Fruit fly (Drosophila melanogaster) whole organism, prepupa: ENCODE measurements around the gene CG1463.
A peak's percentile ranks its signal among the peaks of the same experiment; 100 is the strongest.

Source experiments
- Blimp-1 ChIP-seq: fragments of 200-800 bp; sonication (Bioruptor generic); optimal IDR thresholded peaks from 3 replicates; lab custom pipeline; 2017; ENCODE audit warnings: missing biosample characterization, missing genetic modification characterization, mild to moderate bottlenecking, moderate library complexity, missing genetic modification reagents
- CG10631 ChIP-seq: fragments of 200-800 bp; sonication (Bioruptor generic); optimal IDR thresholded peaks from 2 replicates; lab custom pipeline; 2016; ENCODE audit warnings: missing biosample characterization, missing genetic modification characterization
- CG10669 ChIP-seq: fragments of 200-800 bp; sonication (Bioruptor generic); optimal IDR thresholded peaks from 3 replicates; lab custom pipeline; 2018; ENCODE audit warnings: missing biosample characterization, mild to moderate bottlenecking, missing genetic modification characterization, moderate library complexity
- CG11294 ChIP-seq: fragments of 200-800 bp; sonication (Bioruptor generic); IDR thresholded peaks from 2 replicates; pipeline ENCODE4 v1.3.6; 2022; ENCODE audit warnings: missing biosample characterization, missing genetic modification characterization
- CG11762 ChIP-seq: fragments of 200-800 bp; sonication (Bioruptor generic); optimal IDR thresholded peaks from 3 replicates; lab custom pipeline; 2016; ENCODE audit warnings: missing biosample characterization, missing genetic modification characterization; ENCODE audit not compliant: insufficient read depth
- CG11902 ChIP-seq: fragments of 200-800 bp; sonication (Bioruptor generic); optimal IDR thresholded peaks from 3 replicates; lab custom pipeline; 2016; ENCODE audit warnings: missing biosample characterization, missing genetic modification characterization
- CG3032 ChIP-seq: fragments of 200-800 bp; optimal IDR thresholded peaks from 2 replicates; lab custom pipeline; 2019; ENCODE audit warnings: missing biosample characterization, mild to moderate bottlenecking, missing genetic modification characterization, moderate library complexity
- CG31627 ChIP-seq: fragments of 200-800 bp; sonication (Bioruptor generic); optimal IDR thresholded peaks from 3 replicates; lab custom pipeline; 2016; ENCODE audit warnings: missing biosample characterization, missing genetic modification characterization
- CG32006 ChIP-seq: fragments of 200-800 bp; sonication (Bioruptor generic); optimal IDR thresholded peaks from 3 replicates; lab custom pipeline; 2017; ENCODE audit warnings: missing biosample characterization, mild to moderate bottlenecking, missing genetic modification characterization
- CG34406 ChIP-seq: fragments of 200-800 bp; sonication (Bioruptor generic); optimal IDR thresholded peaks from 3 replicates; lab custom pipeline; 2016; ENCODE audit warnings: missing biosample characterization, missing genetic modification characterization
- CG3919 ChIP-seq: fragments of 200-800 bp; sonication (Bioruptor generic); optimal IDR thresholded peaks from 3 replicates; lab custom pipeline; 2016; ENCODE audit warnings: missing biosample characterization, missing genetic modification characterization
- CG4318 ChIP-seq: fragments of 200-800 bp; sonication (Bioruptor generic); optimal IDR thresholded peaks from 3 replicates; lab custom pipeline; 2017; ENCODE audit warnings: missing biosample characterization, mild to moderate bottlenecking, missing genetic modification characterization
- CG6163 ChIP-seq: fragments of 200-800 bp; sonication (Bioruptor generic); IDR thresholded peaks from 3 replicates; pipeline ENCODE4 v1.3.6; 2022; ENCODE audit warnings: missing biosample characterization, missing genetic modification characterization
- CG6276 ChIP-seq: fragments of 200-800 bp; sonication (Bioruptor generic); optimal IDR thresholded peaks from 2 replicates; lab custom pipeline; 2017; ENCODE audit warnings: missing biosample characterization, mild to moderate bottlenecking, missing genetic modification characterization
- CG6792 ChIP-seq: fragments of 200-800 bp; sonication (Bioruptor generic); optimal IDR thresholded peaks from 3 replicates; lab custom pipeline; 2016; ENCODE audit warnings: missing biosample characterization, missing genetic modification characterization
- CG6808 ChIP-seq: fragments of 200-800 bp; sonication (Bioruptor generic); optimal IDR thresholded peaks from 3 replicates; lab custom pipeline; 2017; ENCODE audit warnings: missing biosample characterization, missing genetic modification characterization, mild to moderate bottlenecking, moderate library complexity, missing genetic modification reagents
- CG6854 ChIP-seq: fragments of 200-800 bp; sonication (Bioruptor generic); optimal IDR thresholded peaks from 2 replicates; lab custom pipeline; 2017; ENCODE audit warnings: missing biosample characterization, mild to moderate bottlenecking, missing genetic modification characterization
- CG7368 ChIP-seq: fragments of 200-800 bp; sonication (Bioruptor generic); optimal IDR thresholded peaks from 3 replicates; lab custom pipeline; 2016; ENCODE audit warnings: missing biosample characterization, missing genetic modification characterization
- CG8119 ChIP-seq: fragments of 200-800 bp; sonication (Bioruptor generic); IDR thresholded peaks from 3 replicates; pipeline ENCODE4 v1.3.6; 2022; ENCODE audit warnings: missing biosample characterization, missing genetic modification characterization
- CG8319 ChIP-seq: fragments of 200-800 bp; sonication (Bioruptor generic); optimal IDR thresholded peaks from 3 replicates; lab custom pipeline; 2016; ENCODE audit warnings: missing biosample characterization, missing genetic modification characterization
- CG9139 ChIP-seq: fragments of 200-800 bp; sonication (Bioruptor generic); optimal IDR thresholded peaks from 3 replicates; lab custom pipeline; 2017; ENCODE audit warnings: missing biosample characterization, mild to moderate bottlenecking, missing genetic modification characterization
- Eip75B ChIP-seq: fragments of 200-800 bp; sonication (Bioruptor generic); optimal IDR thresholded peaks from 3 replicates; lab custom pipeline; 2016; ENCODE audit warnings: missing biosample characterization, missing genetic modification characterization
- Eip93F ChIP-seq: fragments of 200-800 bp; sonication (Bioruptor generic); optimal IDR thresholded peaks from 2 replicates; lab custom pipeline; 2016; ENCODE audit warnings: missing biosample characterization, mild to moderate bottlenecking, missing genetic modification characterization
- Ets21C ChIP-seq: fragments of 200-800 bp; sonication (Bioruptor generic); optimal IDR thresholded peaks from 3 replicates; lab custom pipeline; 2016; ENCODE audit warnings: missing biosample characterization, missing genetic modification characterization
- Ets96B ChIP-seq: fragments of 200-800 bp; optimal IDR thresholded peaks from 2 replicates; lab custom pipeline; 2019; ENCODE audit warnings: missing biosample characterization, mild to moderate bottlenecking, missing genetic modification characterization, moderate library complexity
- Gug ChIP-seq: fragments of 200-800 bp; sonication (Bioruptor generic); IDR thresholded peaks from 2 replicates; pipeline ENCODE4 v1.3.6; 2022; ENCODE audit warnings: missing biosample characterization, missing genetic modification characterization
- Hr38 ChIP-seq: sonication (Bioruptor generic); optimal IDR thresholded peaks from 2 replicates; lab custom pipeline; 2016; ENCODE audit warnings: missing biosample characterization, missing genetic modification characterization
- Hr39 ChIP-seq: fragments of 200-800 bp; sonication (Bioruptor generic); optimal IDR thresholded peaks from 2 replicates; lab custom pipeline; 2016; ENCODE audit warnings: missing biosample characterization, missing genetic modification characterization
- Hr4 ChIP-seq: fragments of 200-800 bp; sonication (Bioruptor generic); optimal IDR thresholded peaks from 3 replicates; lab custom pipeline; 2016; ENCODE audit warnings: missing biosample characterization, missing genetic modification characterization
- Lpt ChIP-seq: fragments of 200-800 bp; sonication (Bioruptor generic); optimal IDR thresholded peaks from 3 replicates; lab custom pipeline; 2016; ENCODE audit warnings: missing biosample characterization, missing genetic modification characterization
- OdsH ChIP-seq: fragments of 200-800 bp; sonication (Bioruptor generic); optimal IDR thresholded peaks from 3 replicates; lab custom pipeline; 2016; ENCODE audit warnings: missing biosample characterization, missing genetic modification characterization
- Smox ChIP-seq: fragments of 200-800 bp; sonication (Bioruptor generic); optimal IDR thresholded peaks from 3 replicates; lab custom pipeline; 2016; ENCODE audit warnings: missing biosample characterization, missing genetic modification characterization
- Sox102F ChIP-seq: fragments of 200-800 bp; sonication (Bioruptor generic); optimal IDR thresholded peaks from 2 replicates; lab custom pipeline; 2016; ENCODE audit warnings: missing biosample characterization, mild to moderate bottlenecking, missing genetic modification characterization
- Sox14 ChIP-seq: fragments of 200-800 bp; sonication (Bioruptor generic); optimal IDR thresholded peaks from 3 replicates; lab custom pipeline; 2016; ENCODE audit warnings: missing biosample characterization, missing genetic modification characterization
- Sox15 ChIP-seq: fragments of 200-800 bp; sonication (Bioruptor generic); optimal IDR thresholded peaks from 3 replicates; lab custom pipeline; 2016; ENCODE audit warnings: missing biosample characterization, missing genetic modification characterization
- achi ChIP-seq: fragments of 200-800 bp; sonication (Bioruptor generic); optimal IDR thresholded peaks from 3 replicates; lab custom pipeline; 2016; ENCODE audit warnings: missing biosample characterization, missing genetic modification characterization
- acj6 ChIP-seq: fragments of 200-800 bp; sonication (Bioruptor generic); optimal IDR thresholded peaks from 3 replicates; lab custom pipeline; 2016; ENCODE audit warnings: missing biosample characterization, missing genetic modification characterization
- cyc ChIP-seq: fragments of 200-800 bp; sonication (Bioruptor generic); optimal IDR thresholded peaks from 3 replicates; lab custom pipeline; 2016; ENCODE audit warnings: missing biosample characterization, missing genetic modification characterization
- dac ChIP-seq: fragments of 200-800 bp; sonication (Bioruptor generic); optimal IDR thresholded peaks from 2 replicates; lab custom pipeline; 2017; ENCODE audit warnings: missing biosample characterization, mild to moderate bottlenecking, missing genetic modification characterization
- dsx ChIP-seq: fragments of 200-800 bp; optimal IDR thresholded peaks from 3 replicates; lab custom pipeline; 2019; ENCODE audit warnings: missing biosample characterization, mild to moderate bottlenecking, missing genetic modification characterization, moderate library complexity; ENCODE audit not compliant: poor library complexity, severe bottlenecking
- eg ChIP-seq: fragments of 200-800 bp; sonication (Bioruptor generic); IDR thresholded peaks from 3 replicates; pipeline ENCODE4 v1.3.6; 2022; ENCODE audit warnings: missing biosample characterization, missing genetic modification characterization
- fd59A ChIP-seq: fragments of 200-800 bp; sonication (Bioruptor generic); optimal IDR thresholded peaks from 2 replicates; lab custom pipeline; 2017; ENCODE audit warnings: missing biosample characterization, mild to moderate bottlenecking, missing genetic modification characterization, missing genetic modification reagents
- fd85E ChIP-seq: fragments of 200-800 bp; sonication (Bioruptor generic); optimal IDR thresholded peaks from 3 replicates; lab custom pipeline; 2016; ENCODE audit warnings: missing biosample characterization, missing genetic modification characterization
- fkh ChIP-seq: fragments of 200-800 bp; sonication (Bioruptor generic); optimal IDR thresholded peaks from 3 replicates; lab custom pipeline; 2017; ENCODE audit warnings: missing biosample characterization, mild to moderate bottlenecking, missing genetic modification characterization, moderate library complexity
- lz ChIP-seq: fragments of 200-800 bp; sonication (Bioruptor generic); optimal IDR thresholded peaks from 3 replicates; lab custom pipeline; 2016; ENCODE audit warnings: missing biosample characterization, missing genetic modification characterization
- net ChIP-seq: fragments of 200-800 bp; sonication (Bioruptor generic); optimal IDR thresholded peaks from 3 replicates; lab custom pipeline; 2016; ENCODE audit warnings: missing biosample characterization, missing genetic modification characterization
- pdm3 ChIP-seq: fragments of 200-800 bp; sonication (Bioruptor generic); optimal IDR thresholded peaks from 3 replicates; lab custom pipeline; 2016; ENCODE audit warnings: missing biosample characterization, missing genetic modification characterization
- salr ChIP-seq, 2 experiments: fragments of 200-800 bp; sonication (Bioruptor generic); optimal IDR thresholded peaks; 3 replicates each; lab custom pipeline; 2016 to 2018; ENCODE audit warnings: missing biosample characterization in 2 of 2, missing genetic modification characterization in 2 of 2, mild to moderate bottlenecking in 1 of 2
- spab ChIP-seq: fragments of 200-800 bp; sonication (Bioruptor generic); optimal IDR thresholded peaks from 2 replicates; lab custom pipeline; 2017; ENCODE audit warnings: missing biosample characterization, mild to moderate bottlenecking, missing genetic modification characterization, missing genetic modification reagents
- svp ChIP-seq: fragments of 200-800 bp; sonication (Bioruptor generic); peaks from one replicate; lab custom pipeline; 2016; ENCODE audit warnings: missing biosample characterization, missing genetic modification characterization
- topi ChIP-seq: fragments of 200-800 bp; sonication (Bioruptor generic); optimal IDR thresholded peaks from 3 replicates; lab custom pipeline; 2016; ENCODE audit warnings: missing biosample characterization, missing genetic modification characterization

Gene CG1463

dm6 chrX:12575827-12576408 lies 35.5 kb downstream of the CG1463 start:
- TF ChIP-seq CG32006 (GFP tag; lab: Kevin White, UChicago) (peak; percentile 97), net (GFP tag; lab: Kevin White, UChicago) (peak; percentile 91), eg (GFP tag; lab: Robert Waterston, UW) (peak; percentile 89), CG8119 (GFP tag; lab: Robert Waterston, UW) (peak; percentile 96), fd85E (GFP tag; lab: Kevin White, UChicago) (peak; percentile 53), Hr38 (GFP tag; lab: Kevin White, UChicago) (no peak), CG4318 (GFP tag; lab: Kevin White, UChicago) (peak; percentile 94), CG10631 (peak; percentile 92), Eip93F (GFP tag; lab: Kevin White, UChicago) (no peak), pdm3 (GFP tag; lab: Kevin White, UChicago) (peak; percentile 92), achi (GFP tag; lab: Kevin White, UChicago) (peak; percentile 91), CG10669 (GFP tag; lab: Kevin White, UChicago) (peak; percentile 83), CG6276 (GFP tag; lab: Kevin White, UChicago) (peak; percentile 94), spab (GFP tag; lab: Kevin White, UChicago) (peak; percentile 78), Hr4 (peak; percentile 94), Blimp-1 (GFP tag; lab: Kevin White, UChicago) (no peak), CG3919 (peak; percentile 86), Lpt (GFP tag; lab: Kevin White, UChicago) (peak; percentile 93), Sox15 (GFP tag; lab: Kevin White, UChicago) (peak; percentile 59), CG6792 (GFP tag; lab: Kevin White, UChicago) (peak; percentile 80), CG11762 (peak; percentile 91), acj6 (GFP tag; lab: Kevin White, UChicago) (peak; percentile 86), Sox102F (GFP tag; lab: Kevin White, UChicago) (peak; percentile 72), Ets21C (GFP tag; lab: Kevin White, UChicago) (peak; percentile 63), Eip75B (GFP tag; lab: Kevin White, UChicago) (peak; percentile 87), CG34406 (GFP tag; lab: Kevin White, UChicago) (peak; percentile 77), CG31627 (peak; percentile 63), fkh (GFP tag; lab: Kevin White, UChicago) (no peak), Sox14 (GFP tag; lab: Kevin White, UChicago) (peak; percentile 90), CG7368 (GFP tag; lab: Kevin White, UChicago) (peak; percentile 52), Ets96B (tag; lab: Kevin White, UChicago) (peak; percentile 84), svp (GFP tag; lab: Kevin White, UChicago) (peak; percentile 88), CG8319 (GFP tag; lab: Kevin White, UChicago) (peak; percentile 66), dsx (peak; percentile 77), cyc (GFP tag; lab: Kevin White, UChicago) (peak; percentile 65), Hr39 (GFP tag; lab: Kevin White, UChicago) (peak; percentile 75), Gug (GFP tag; lab: Robert Waterston, UW) (peak; percentile 77), CG6808 (GFP tag; lab: Kevin White, UChicago) (peak; percentile 83), OdsH (GFP tag; lab: Kevin White, UChicago) (peak; percentile 91), CG11902 (GFP tag; lab: Kevin White, UChicago) (peak; percentile 22), Smox (GFP tag; lab: Kevin White, UChicago) (peak; percentile 77), CG9139 (peak; percentile 35), CG6163 (GFP tag; lab: Robert Waterston, UW) (peak; percentile 85), CG11294 (GFP tag; lab: Robert Waterston, UW) (peak; percentile 67), topi (peak; percentile 82), fd59A (GFP tag; lab: Kevin White, UChicago) (peak; percentile 86), CG3032 (peak; percentile 81), dac (peak; percentile 88), salr (GFP tag; optimal IDR thresholded peaks at IDR 0.05; lab: Kevin White, UChicago) (peak; percentile 62 to 93), CG6854 (GFP tag; lab: Kevin White, UChicago) (no peak), lz (GFP tag; lab: Kevin White, UChicago) (peak; percentile 83)
